Worm (Caenorhabditis elegans) whole organism, L1 larva: ENCODE measurements around the gene D1046.16.

Experiments
- C16A3.4 ChIP-seq: fragments of 150-350 bp; optimal IDR thresholded peaks from 2 replicates; lab custom pipeline; 2014; ENCODE audit warnings: missing biosample characterization, missing genetic modification characterization
- C34B4.2 ChIP-seq: sonication (generic microtip); optimal IDR thresholded peaks from 2 replicates; lab custom pipeline; 2017; ENCODE audit warnings: mild to moderate bottlenecking, missing genetic modification characterization, missing compliant biosample characterization
- F16B12.6 ChIP-seq: fragments of 150-350 bp; optimal IDR thresholded peaks from 2 replicates; lab custom pipeline; 2014; ENCODE audit warnings: missing biosample characterization, missing genetic modification characterization
- alr-1 ChIP-seq: fragments of 200-800 bp; sonication (Bioruptor generic); optimal IDR thresholded peaks from 2 replicates; lab custom pipeline; 2018; ENCODE audit warnings: borderline replicate concordance, mild to moderate bottlenecking, missing genetic modification characterization, missing compliant biosample characterization
- ama-1 ChIP-seq: fragments of 150-350 bp; optimal IDR thresholded peaks from 2 replicates; lab custom pipeline; 2014
- blmp-1 ChIP-seq: fragments of 150-350 bp; optimal IDR thresholded peaks from 2 replicates; lab custom pipeline; 2014; ENCODE audit warnings: missing biosample characterization, missing genetic modification characterization
- ceh-82 ChIP-seq, 3 experiments: fragments of 150-350 bp in 1 of 3; sonication (generic microtip) in 2 of 3; optimal IDR thresholded peaks; 2 replicates each; lab custom pipeline; 2014 to 2017; ENCODE audit warnings: missing biosample characterization in 3 of 3, missing genetic modification characterization in 3 of 3
- ceh-88 ChIP-seq: fragments of 200-800 bp; sonication (Bioruptor generic); IDR thresholded peaks from 2 replicates; pipeline ENCODE4 v1.3.6; 2022; ENCODE audit warnings: missing genetic modification characterization, missing compliant biosample characterization
- dsc-1 ChIP-seq: sonication (generic microtip); optimal IDR thresholded peaks from 2 replicates; lab custom pipeline; 2016; ENCODE audit warnings: mild to moderate bottlenecking, missing genetic modification characterization, missing compliant biosample characterization
- efl-1 ChIP-seq, 4 experiments: fragments of 150-350 bp; optimal IDR thresholded peaks in 3 of 4; peaks in 1 of 4; 1 replicate in 1 of 4; 2 replicates in 3 of 4; lab custom pipeline; 2014; ENCODE audit warnings: missing biosample characterization in 2 of 4, missing genetic modification characterization in 2 of 4, missing genetic modification reagents in 2 of 4
- efl-3 ChIP-seq: fragments of 200-800 bp; sonication (Bioruptor generic); optimal IDR thresholded peaks from 2 replicates; lab custom pipeline; 2018; ENCODE audit warnings: mild to moderate bottlenecking, missing genetic modification characterization, missing compliant biosample characterization
- egl-13 ChIP-seq: sonication (generic microtip); optimal IDR thresholded peaks from 2 replicates; lab custom pipeline; 2016; ENCODE audit warnings: missing genotype, missing genetic modification reagents, missing genetic modification characterization, missing compliant biosample characterization
- fkh-10 ChIP-seq: sonication (generic microtip); optimal IDR thresholded peaks from 2 replicates; lab custom pipeline; 2017; ENCODE audit warnings: missing biosample characterization, missing genetic modification reagents, missing genetic modification characterization
- fkh-4 ChIP-seq: sonication (generic microtip); optimal IDR thresholded peaks from 2 replicates; lab custom pipeline; 2016; ENCODE audit warnings: missing compliant biosample characterization, missing genetic modification characterization, borderline replicate concordance
- fkh-8 ChIP-seq: sonication (generic microtip); optimal IDR thresholded peaks from 2 replicates; lab custom pipeline; 2016; ENCODE audit warnings: mild to moderate bottlenecking, missing genetic modification characterization, missing compliant biosample characterization
- fos-1 ChIP-seq: fragments of 150-350 bp; optimal IDR thresholded peaks from 2 replicates; lab custom pipeline; 2014; ENCODE audit warnings: missing biosample characterization, missing genetic modification characterization
- hlh-17 ChIP-seq: fragments of 200-800 bp; sonication (Bioruptor generic); optimal IDR thresholded peaks from 2 replicates; lab custom pipeline; 2018; ENCODE audit warnings: missing genetic modification characterization, mild to moderate bottlenecking, missing compliant biosample characterization, moderate library complexity, borderline replicate concordance
- isw-1 ChIP-seq: fragments of 200-800 bp; sonication (Bioruptor generic); IDR thresholded peaks from 2 replicates; pipeline ENCODE4 v1.3.6; 2022; ENCODE audit warnings: missing genetic modification characterization, missing compliant biosample characterization
- lin-13 ChIP-seq: fragments of 150-350 bp; optimal IDR thresholded peaks from 2 replicates; lab custom pipeline; 2014; ENCODE audit warnings: missing biosample characterization, missing genetic modification reagents, missing genetic modification characterization
- lin-14 ChIP-seq: fragments of 200-800 bp; sonication (Bioruptor generic); optimal IDR thresholded peaks from 2 replicates; lab custom pipeline; 2018; ENCODE audit warnings: mild to moderate bottlenecking, missing genetic modification characterization, moderate library complexity, missing compliant biosample characterization
- lsy-2 ChIP-seq, 2 experiments: fragments of 150-350 bp; optimal IDR thresholded peaks; 2 replicates each; lab custom pipeline; 2014; ENCODE audit warnings: missing biosample characterization in 2 of 2, missing genetic modification characterization in 2 of 2
- mab-9 ChIP-seq: fragments of 200-800 bp; sonication (Bioruptor generic); IDR thresholded peaks from 2 replicates; pipeline ENCODE4 v1.3.6; 2022; ENCODE audit warnings: missing genetic modification reagents, missing genetic modification characterization, missing compliant biosample characterization
- mdl-1 ChIP-seq, 2 experiments: fragments of 150-350 bp; optimal IDR thresholded peaks; 2 replicates each; lab custom pipeline; 2014 to 2017; ENCODE audit warnings: missing biosample characterization in 2 of 2, missing genetic modification characterization in 2 of 2, inconsistent platforms in 1 of 2
- mef-2 ChIP-seq: fragments of 150-350 bp; optimal IDR thresholded peaks from 2 replicates; lab custom pipeline; 2014; ENCODE audit warnings: missing biosample characterization, missing genetic modification characterization
- nhr-12 ChIP-seq: sonication (generic microtip); optimal IDR thresholded peaks from 2 replicates; lab custom pipeline; 2017; ENCODE audit warnings: missing biosample characterization, missing genetic modification characterization
- nhr-19 ChIP-seq: fragments of 200-800 bp; sonication (Bioruptor generic); conservative IDR thresholded peaks from 2 replicates; pipeline ENCODE4 v1.3.6; 2022; ENCODE audit warnings: missing genetic modification characterization, missing compliant biosample characterization
- nhr-28 ChIP-seq: fragments of 150-350 bp; optimal IDR thresholded peaks from 2 replicates; lab custom pipeline; 2014; ENCODE audit warnings: missing biosample characterization, missing genetic modification characterization
- nhr-47 ChIP-seq: sonication (generic microtip); optimal IDR thresholded peaks from 2 replicates; lab custom pipeline; 2016; ENCODE audit warnings: mild to moderate bottlenecking, missing genetic modification characterization, moderate library complexity, missing compliant biosample characterization
- nhr-71 ChIP-seq: sonication (generic microtip); optimal IDR thresholded peaks from 2 replicates; lab custom pipeline; 2016; ENCODE audit warnings: mild to moderate bottlenecking, missing genetic modification characterization, moderate library complexity, missing compliant biosample characterization
- nhr-76 ChIP-seq: sonication (generic microtip); optimal IDR thresholded peaks from 2 replicates; lab custom pipeline; 2017; ENCODE audit warnings: missing biosample characterization, missing genetic modification characterization
- nhr-77 ChIP-seq: fragments of 150-350 bp; optimal IDR thresholded peaks from 2 replicates; lab custom pipeline; 2014; ENCODE audit warnings: missing biosample characterization, missing genetic modification characterization
- nhr-84 ChIP-seq: sonication (generic microtip); optimal IDR thresholded peaks from 2 replicates; lab custom pipeline; 2017; ENCODE audit warnings: missing biosample characterization, missing genetic modification characterization
- nhr-85 ChIP-seq: sonication (generic microtip); peaks from one replicate; lab custom pipeline; 2016; ENCODE audit warnings: missing genetic modification characterization, inconsistent platforms, missing compliant biosample characterization
- nhr-90 ChIP-seq: sonication (generic microtip); optimal IDR thresholded peaks from 2 replicates; lab custom pipeline; 2016; ENCODE audit warnings: mild to moderate bottlenecking, missing genetic modification characterization, missing compliant biosample characterization; ENCODE audit not compliant: poor library complexity
- pag-3 ChIP-seq: sonication (generic microtip); optimal IDR thresholded peaks from 2 replicates; lab custom pipeline; 2017; ENCODE audit warnings: missing genetic modification characterization, mild to moderate bottlenecking, missing compliant biosample characterization, antibody characterized with exemption, borderline replicate concordance; ENCODE audit not compliant: insufficient read depth
- pax-3 ChIP-seq: fragments of 200-800 bp; sonication (Bioruptor generic); optimal IDR thresholded peaks from 2 replicates; lab custom pipeline; 2018; ENCODE audit warnings: mild to moderate bottlenecking, missing genetic modification characterization, moderate library complexity, missing compliant biosample characterization
- rnt-1 ChIP-seq: sonication (generic microtip); optimal IDR thresholded peaks from 2 replicates; lab custom pipeline; 2016; ENCODE audit warnings: mild to moderate bottlenecking, missing genetic modification characterization, moderate library complexity, missing compliant biosample characterization
- skn-1 ChIP-seq: fragments of 150-350 bp; optimal IDR thresholded peaks from 2 replicates; lab custom pipeline; 2014; ENCODE audit warnings: missing biosample characterization, missing genetic modification characterization
- snu-23 ChIP-seq: sonication (generic microtip); optimal IDR thresholded peaks from 2 replicates; lab custom pipeline; 2016; ENCODE audit warnings: missing genetic modification characterization, missing compliant biosample characterization
- sox-4 ChIP-seq: sonication (generic microtip); optimal IDR thresholded peaks from 2 replicates; lab custom pipeline; 2016; ENCODE audit warnings: missing genetic modification characterization, missing compliant biosample characterization
- sup-37 ChIP-seq: fragments of 200-800 bp; sonication (Bioruptor generic); optimal IDR thresholded peaks from 2 replicates; lab custom pipeline; 2018; ENCODE audit warnings: mild to moderate bottlenecking, missing genetic modification characterization, missing compliant biosample characterization
- unc-62 ChIP-seq: fragments of 150-350 bp; optimal IDR thresholded peaks from 2 replicates; lab custom pipeline; 2014; ENCODE audit warnings: missing biosample characterization, missing genetic modification reagents, missing genetic modification characterization
- unc-86 ChIP-seq: sonication (generic microtip); optimal IDR thresholded peaks from 2 replicates; lab custom pipeline; 2016; ENCODE audit warnings: missing genetic modification characterization, missing compliant biosample characterization
- unc-98 ChIP-seq: fragments of 200-800 bp; sonication (Bioruptor generic); IDR thresholded peaks from 2 replicates; pipeline ENCODE4 v1.3.6; 2022; ENCODE audit warnings: missing genetic modification characterization, missing compliant biosample characterization
- vab-15 ChIP-seq: sonication (generic microtip); optimal IDR thresholded peaks from 2 replicates; lab custom pipeline; 2017; ENCODE audit warnings: missing genotype, mild to moderate bottlenecking, missing genetic modification characterization, missing compliant biosample characterization
- xbp-1 ChIP-seq: sonication (generic microtip); optimal IDR thresholded peaks from 2 replicates; lab custom pipeline; 2016; ENCODE audit warnings: missing genetic modification characterization, missing compliant biosample characterization
- zag-1 ChIP-seq: fragments of 150-350 bp; optimal IDR thresholded peaks from 2 replicates; lab custom pipeline; 2014; ENCODE audit warnings: missing biosample characterization, missing genetic modification characterization
- zip-4 ChIP-seq: fragments of 200-800 bp; sonication (Bioruptor generic); optimal IDR thresholded peaks from 2 replicates; lab custom pipeline; 2018; ENCODE audit warnings: mild to moderate bottlenecking, missing genetic modification characterization, moderate library complexity, missing compliant biosample characterization
- ztf-11 ChIP-seq, 2 experiments: sonication (generic microtip); optimal IDR thresholded peaks; 2 replicates each; lab custom pipeline; 2016 to 2017; ENCODE audit warnings: missing genetic modification characterization in 2 of 2, missing biosample characterization in 1 of 2, missing compliant biosample characterization in 1 of 2
- ztf-4 ChIP-seq: fragments of 150-350 bp; optimal IDR thresholded peaks from 2 replicates; lab custom pipeline; 2014; ENCODE audit warnings: missing biosample characterization, missing genetic modification characterization

Gene D1046.16

ce11 chrIV:8918790-8919189, 3.2 kb upstream of the D1046.16 start, which contains the start of gene rap-1:
TSS of gene rap-1 (minus strand) at chrIV:8918890.
- TF ChIP-seq pag-3, result no peak
- TF ChIP-seq efl-1 (optimal IDR thresholded peaks at IDR 0.05; lab: Kevin White, UChicago), result no peak
- peak in 1 of 2 experiments; percentile 74 for TF ChIP-seq efl-1 (GFP tag; optimal IDR thresholded peaks at IDR 0.05 in 1 of 2; lab: Kevin White, UChicago)

DNA sequence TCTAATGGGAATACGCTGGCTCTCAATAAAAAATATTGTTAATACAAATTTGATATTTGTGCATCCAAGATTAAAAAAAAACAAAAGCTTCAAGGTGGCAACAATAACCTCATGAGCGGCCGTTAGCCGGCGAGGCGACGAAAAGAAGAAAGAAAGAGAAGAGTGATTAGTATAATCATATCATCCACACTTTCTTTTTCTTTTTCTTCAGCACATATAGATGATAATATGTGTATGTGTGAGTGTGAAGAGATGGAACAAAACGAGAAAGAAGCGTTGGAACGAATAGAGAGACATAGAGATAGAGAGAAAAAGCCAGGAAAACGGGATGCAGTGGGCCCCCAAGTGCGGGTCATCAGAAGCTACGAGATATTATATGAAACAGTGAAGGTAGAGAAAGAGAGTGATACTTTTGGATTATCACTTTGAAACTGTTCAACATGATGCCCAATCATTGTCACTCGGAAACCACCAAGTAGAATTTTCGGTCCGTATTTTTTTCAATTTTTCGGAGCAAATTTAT, 1.6 kb upstream of the D1046.16 start:
- TF ChIP-seq C34B4.2 (tag; lab: Kevin White, UChicago) (no peak), nhr-84 (tag; lab: Kevin White, UChicago) (no peak), ztf-4 (tag; lab: Kevin White, UChicago) (no peak), fkh-10 (GFP tag; lab: Kevin White, UChicago) (no peak), efl-3 (GFP tag; lab: Kevin White, UChicago) (no peak), nhr-47 (tag; lab: Kevin White, UChicago) (peak; percentile 26), unc-98 (GFP tag; lab: Robert Waterston, UW) (no peak), vab-15 (tag; lab: Kevin White, UChicago) (no peak), nhr-77 (tag; lab: Kevin White, UChicago) (no peak), zag-1 (tag; lab: Kevin White, UChicago) (no peak), lsy-2 (tag; optimal IDR thresholded peaks at IDR 0.05; lab: Kevin White, UChicago) (peak in 1 of 2 experiments; percentile 40), ztf-11 (tag; optimal IDR thresholded peaks at IDR 0.05; lab: Kevin White, UChicago) (no peak), blmp-1 (tag; lab: Kevin White, UChicago) (peak; percentile 79), ceh-88 (GFP tag; lab: Robert Waterston, UW) (no peak), zip-4 (no peak), nhr-71 (tag; lab: Kevin White, UChicago) (peak; percentile 43), mef-2 (tag; lab: Kevin White, UChicago) (no peak), isw-1 (GFP tag; lab: Robert Waterston, UW) (no peak), dsc-1 (no peak), nhr-28 (tag; lab: Kevin White, UChicago) (no peak), unc-62 (GFP tag; lab: Kevin White, UChicago) (no peak), nhr-90 (no peak), egl-13 (tag; lab: Kevin White, UChicago) (no peak), fkh-8 (tag; lab: Kevin White, UChicago) (no peak), lin-14 (GFP tag; lab: Kevin White, UChicago) (peak; percentile 66), nhr-76 (no peak), nhr-19 (GFP tag; lab: Robert Waterston, UW) (0 out of 2 replicates have a peak, but pooled peaks have one; percentile 26), nhr-85 (tag; lab: Kevin White, UChicago) (no peak), rnt-1 (tag; lab: Kevin White, UChicago) (peak; percentile 52), fos-1 (no peak), unc-86 (no peak), ceh-82 (tag; optimal IDR thresholded peaks at IDR 0.05; lab: Kevin White, UChicago) (peak in 1 of 3 experiments; percentile 5), skn-1 (peak; percentile 22), pax-3 (tag; lab: Kevin White, UChicago) (no peak), xbp-1 (tag; lab: Kevin White, UChicago) (no peak), F16B12.6 (tag; lab: Kevin White, UChicago) (no peak), sup-37 (no peak), hlh-17 (GFP tag; lab: Kevin White, UChicago) (no peak), mab-9 (GFP tag; lab: Robert Waterston, UW) (no peak), fkh-4 (tag; lab: Kevin White, UChicago) (no peak), alr-1 (tag; lab: Kevin White, UChicago) (no peak), sox-4 (tag; lab: Kevin White, UChicago) (no peak), snu-23 (GFP tag; lab: Kevin White, UChicago) (peak; percentile 31), mdl-1 (tag; optimal IDR thresholded peaks at IDR 0.05; lab: Kevin White, UChicago) (no peak), ama-1 (lab: Kevin White, UChicago) (no peak), nhr-12 (tag; lab: Kevin White, UChicago) (no peak), pag-3 (no peak), C16A3.4 (tag; lab: Kevin White, UChicago) (no peak), lin-13 (GFP tag; lab: Kevin White, UChicago) (no peak)
